Worm (Caenorhabditis elegans): ENCODE data around the gene dnc-1.

dnc-1 gene

DNA sequence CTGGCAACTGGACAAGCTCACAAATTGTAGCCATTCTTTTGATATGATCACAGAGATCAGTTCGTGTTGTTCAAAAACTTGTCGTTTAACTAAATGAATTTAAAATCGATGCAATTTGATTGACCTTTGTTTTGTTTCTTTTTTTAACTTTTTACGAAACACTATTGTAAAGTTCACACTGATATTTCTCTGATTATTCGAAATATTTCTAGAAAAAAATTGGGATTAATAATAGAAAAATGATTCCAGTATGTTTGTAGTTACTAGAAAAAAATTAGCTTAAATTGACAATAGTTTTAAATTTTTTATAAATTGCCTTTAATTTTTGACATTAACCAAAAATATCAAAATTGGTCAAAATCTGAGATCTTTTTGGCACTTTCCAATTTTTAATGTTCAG is 23.8 kb downstream of the dnc-1 start, which contains the start of gene ZK596.2:
Gene ZK596.2, minus strand, starts transcription at position 101 of the 400 bp plus-strand sequence.
- TF ChIP-seq ets-7 (tag; optimal IDR thresholded peaks at IDR 0.05) (no peak), scrt-1 (GFP tag; IDR thresholded peaks at IDR 0.05) (no peak), tbx-11 (GFP tag; IDR thresholded peaks at IDR 0.05) (no peak), hnd-1 (tag; optimal IDR thresholded peaks at IDR 0.05) (no peak), ceh-13 (GFP tag; optimal IDR thresholded peaks at IDR 0.05) (no peak), ceh-36 (tag; optimal IDR thresholded peaks at IDR 0.05) (no peak), tbx-37 (GFP tag; conservative IDR thresholded peaks at IDR 0.05) (no peak)

DNA sequence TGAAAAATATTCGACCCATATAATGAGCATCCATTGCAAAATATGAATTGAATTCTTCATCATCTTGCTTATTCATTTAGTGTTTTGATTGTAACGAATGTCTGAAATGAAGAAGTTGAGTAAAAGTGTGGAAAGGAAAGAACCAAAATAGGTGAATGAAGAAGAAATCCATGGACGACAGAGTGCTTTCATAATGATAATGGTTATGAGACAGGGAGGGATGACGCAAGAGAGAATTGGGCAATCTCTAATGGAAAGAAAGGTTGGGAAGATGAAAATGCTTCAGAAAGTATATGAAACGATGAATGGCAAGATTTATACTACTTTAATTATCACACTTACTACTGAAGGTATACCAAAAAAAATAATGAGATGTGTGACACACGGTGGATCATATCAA is 28.7 kb downstream of the dnc-1 start, which contains the start of gene ZK596.3:
Gene ZK596.3, minus strand, starts transcription at position 101 of the 400 bp plus-strand sequence.
- no peak for TF ChIP-seq flt-1 (GFP tag; IDR thresholded peaks at IDR 0.05)
- TF ChIP-seq F13C5.2 (tag; optimal IDR thresholded peaks at IDR 0.05): no peak
- TF ChIP-seq B0310.2 (tag; optimal IDR thresholded peaks at IDR 0.05): no peak
- no peak for TF ChIP-seq ceh-13 (GFP tag; optimal IDR thresholded peaks at IDR 0.05)

DNA sequence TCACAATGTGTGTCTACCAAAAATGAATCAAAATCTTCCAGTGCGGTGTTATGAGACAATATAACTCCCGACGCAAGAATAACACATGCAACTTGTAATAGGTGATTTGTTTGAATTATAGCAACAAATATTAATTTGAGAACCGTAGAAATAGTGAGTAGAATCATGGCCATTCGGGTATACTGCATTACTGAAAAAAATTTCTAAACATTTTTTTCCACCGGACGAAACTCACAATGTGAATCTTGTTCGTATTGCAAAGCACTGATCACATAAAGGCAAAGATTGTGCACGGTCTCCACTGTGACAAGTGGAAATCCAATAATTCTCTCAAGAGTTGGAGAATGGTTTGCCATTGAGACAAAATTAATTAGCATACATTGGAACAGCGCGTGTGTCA is 30.5 kb downstream of the dnc-1 start:
- TF ChIP-seq hmbx-1 (tag; optimal IDR thresholded peaks at IDR 0.05): no peak
- TF ChIP-seq hnd-1 (tag; optimal IDR thresholded peaks at IDR 0.05): no peak
- no peak for TF ChIP-seq tbx-37 (GFP tag; conservative IDR thresholded peaks at IDR 0.05)
- TF ChIP-seq F13C5.2 (tag; optimal IDR thresholded peaks at IDR 0.05): no peak
- TF ChIP-seq scrt-1 (GFP tag; IDR thresholded peaks at IDR 0.05): no peak
- no peak for TF ChIP-seq ceh-13 (GFP tag; optimal IDR thresholded peaks at IDR 0.05)
- no peak for TF ChIP-seq ets-7 (tag; optimal IDR thresholded peaks at IDR 0.05)
- no peak for TF ChIP-seq pes-1 (GFP tag; IDR thresholded peaks at IDR 0.05)

DNA sequence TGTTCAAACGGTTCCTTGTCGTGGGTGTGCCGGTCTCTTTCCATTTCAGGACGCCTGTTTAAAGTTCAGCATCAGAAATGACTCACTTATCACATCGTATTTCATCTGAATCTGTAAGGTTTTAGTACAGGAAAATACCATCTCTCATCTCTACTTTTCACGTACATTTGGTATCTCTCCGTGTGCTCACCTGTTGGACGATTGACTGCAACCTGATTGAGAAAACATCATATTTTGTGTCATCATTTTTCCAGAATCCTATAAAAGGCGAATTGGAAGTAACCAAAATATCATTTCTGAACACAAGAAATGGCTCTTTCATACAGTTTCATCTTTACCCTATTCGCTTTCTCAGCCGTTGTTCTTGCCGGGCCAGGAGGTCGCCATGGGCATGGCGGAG is 32.9 kb downstream of the dnc-1 start, which contains the start of gene srlf-30:
Gene srlf-30, plus strand, starts transcription at position 301 of the 400 bp plus-strand sequence.
- no peak for TF ChIP-seq tra-4 (tag; optimal IDR thresholded peaks at IDR 0.05)
- TF ChIP-seq ceh-36 (tag; optimal IDR thresholded peaks at IDR 0.05): no peak
- TF ChIP-seq ets-7 (tag; optimal IDR thresholded peaks at IDR 0.05): no peak
- TF ChIP-seq tbx-11 (GFP tag; IDR thresholded peaks at IDR 0.05): no peak
- no peak for TF ChIP-seq sea-1 (GFP tag; conservative IDR thresholded peaks at IDR 0.05)
- no peak for TF ChIP-seq ceh-13 (GFP tag; optimal IDR thresholded peaks at IDR 0.05)
- TF ChIP-seq pes-1 (GFP tag; IDR thresholded peaks at IDR 0.05): no peak

DNA sequence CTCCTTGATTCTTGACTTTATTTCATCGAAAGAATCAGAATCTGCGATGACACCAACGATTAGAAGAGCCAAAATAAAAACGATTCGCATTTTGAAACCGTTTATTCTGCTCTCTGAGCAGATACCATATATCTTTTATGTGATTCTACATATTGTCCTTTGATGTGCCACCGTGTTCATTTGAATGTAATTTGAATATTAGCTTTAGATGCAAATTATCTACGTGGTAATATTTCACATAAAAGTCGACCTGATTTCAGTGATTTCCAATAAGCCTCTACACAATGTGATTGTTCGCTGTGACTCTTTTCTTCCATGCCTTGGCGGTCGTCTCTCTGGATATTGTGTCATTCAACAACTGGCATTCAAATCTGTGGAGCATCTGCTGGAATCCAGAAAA is 33.9 kb downstream of the dnc-1 start, which contains the start of the genes F13E9.9 and F13E9.19:
Gene F13E9.9, minus strand, starts transcription at position 101 of the 400 bp plus-strand sequence.
Gene F13E9.19, plus strand, starts transcription at position 316 of the 400 bp plus-strand sequence.
- no peak for TF ChIP-seq ceh-13 (GFP tag; optimal IDR thresholded peaks at IDR 0.05)
- TF ChIP-seq hmg-4 (GFP tag; optimal IDR thresholded peaks at IDR 0.05): no peak
- no peak for TF ChIP-seq tbx-11 (GFP tag; IDR thresholded peaks at IDR 0.05)
- no peak for TF ChIP-seq hnd-1 (tag; optimal IDR thresholded peaks at IDR 0.05)
- no peak for TF ChIP-seq aly-1 (tag; optimal IDR thresholded peaks at IDR 0.05)

DNA sequence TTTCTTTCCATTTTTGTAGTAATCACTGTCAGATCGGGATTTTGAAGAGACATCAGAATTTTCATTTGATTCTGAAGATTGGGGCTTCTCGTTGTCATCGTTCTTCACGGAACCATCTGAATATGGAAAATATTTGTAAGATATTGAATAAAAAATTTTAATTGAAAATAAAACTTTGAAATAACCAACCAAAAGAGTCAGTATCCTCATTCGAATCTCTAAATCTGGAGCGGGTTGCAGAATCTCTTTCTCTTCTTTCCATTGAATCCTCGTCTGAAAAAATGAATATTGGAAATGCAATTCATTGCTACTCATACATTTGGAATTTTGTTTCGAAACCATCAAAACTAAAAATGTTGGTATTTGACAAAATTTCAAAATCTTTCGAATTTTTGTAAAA is 34.8 kb downstream of the dnc-1 start:
- no peak for TF ChIP-seq hmg-4 (GFP tag; optimal IDR thresholded peaks at IDR 0.05)
- TF ChIP-seq tra-4 (tag; optimal IDR thresholded peaks at IDR 0.05): no peak
- TF ChIP-seq aly-1 (tag; optimal IDR thresholded peaks at IDR 0.05): no peak
- no peak for TF ChIP-seq tbx-11 (GFP tag; IDR thresholded peaks at IDR 0.05)
- TF ChIP-seq flt-1 (GFP tag; IDR thresholded peaks at IDR 0.05): no peak
- no peak for TF ChIP-seq sea-1 (GFP tag; conservative IDR thresholded peaks at IDR 0.05)

DNA sequence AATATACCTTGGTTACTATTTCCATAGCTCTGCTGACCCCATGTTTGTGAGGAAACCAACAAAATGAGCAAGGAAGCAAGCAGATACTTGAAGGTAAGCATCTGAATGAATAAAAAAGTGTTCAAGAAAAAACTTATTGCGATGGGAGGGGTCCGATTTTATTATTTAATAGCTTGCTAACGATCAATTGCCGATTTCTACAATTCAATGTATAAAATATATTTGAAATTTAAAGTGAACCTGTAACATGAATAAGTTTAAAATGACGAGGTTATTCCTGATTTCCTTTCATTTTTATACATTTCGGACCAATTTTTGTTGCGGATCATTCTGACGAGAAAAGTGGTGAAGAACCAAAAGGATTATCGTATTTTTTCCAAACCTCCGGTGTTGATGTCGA is 36.5 kb downstream of the dnc-1 start, which contains the start of gene srlf-13:
Gene srlf-13, minus strand, starts transcription at position 101 of the 400 bp plus-strand sequence.
- TF ChIP-seq hmg-4 (GFP tag; optimal IDR thresholded peaks at IDR 0.05): no peak
- TF ChIP-seq aly-1 (tag; optimal IDR thresholded peaks at IDR 0.05): no peak
- no peak for TF ChIP-seq ceh-36 (tag; optimal IDR thresholded peaks at IDR 0.05)
- TF ChIP-seq pes-1 (GFP tag; IDR thresholded peaks at IDR 0.05): no peak
- TF ChIP-seq hmbx-1 (tag; optimal IDR thresholded peaks at IDR 0.05): no peak
- no peak for TF ChIP-seq sea-1 (GFP tag; conservative IDR thresholded peaks at IDR 0.05)
- no peak for TF ChIP-seq ets-7 (tag; optimal IDR thresholded peaks at IDR 0.05)
- TF ChIP-seq ceh-13 (GFP tag; optimal IDR thresholded peaks at IDR 0.05): no peak
- no peak for TF ChIP-seq tbx-37 (GFP tag; conservative IDR thresholded peaks at IDR 0.05)
- no peak for TF ChIP-seq F13C5.2 (tag; optimal IDR thresholded peaks at IDR 0.05)
- TF ChIP-seq B0310.2 (tag; optimal IDR thresholded peaks at IDR 0.05): no peak
- no peak for TF ChIP-seq ama-1 (optimal IDR thresholded peaks at IDR 0.05)

DNA sequence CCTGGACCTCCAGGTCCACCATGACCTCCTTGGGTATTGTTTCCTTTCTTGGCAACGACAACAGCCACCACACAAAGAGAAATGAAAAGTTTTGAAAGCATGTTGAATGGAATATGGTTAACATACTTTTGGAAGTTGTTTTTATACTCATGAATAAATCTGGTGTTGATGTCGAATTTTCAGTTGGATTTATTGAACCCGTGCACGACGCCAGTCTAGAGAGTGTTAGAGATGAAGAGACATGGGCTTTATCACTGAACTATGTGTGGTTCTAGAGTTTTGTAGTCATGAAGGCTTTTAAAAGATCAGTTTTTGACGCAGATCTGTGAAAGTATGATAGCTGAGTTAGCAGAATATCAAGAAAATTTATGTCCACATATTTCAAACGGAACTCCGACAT is 38.7 kb downstream of the dnc-1 start, which contains the start of gene srlf-14:
Gene srlf-14, minus strand, starts transcription at position 101 of the 400 bp plus-strand sequence.
- TF ChIP-seq aly-1 (tag; optimal IDR thresholded peaks at IDR 0.05): no peak
- no peak for TF ChIP-seq hmg-4 (GFP tag; optimal IDR thresholded peaks at IDR 0.05)
- no peak for TF ChIP-seq hmbx-1 (tag; optimal IDR thresholded peaks at IDR 0.05)
- no peak for TF ChIP-seq B0310.2 (tag; optimal IDR thresholded peaks at IDR 0.05)
- TF ChIP-seq tbx-37 (GFP tag; conservative IDR thresholded peaks at IDR 0.05): no peak
- TF ChIP-seq tbx-11 (GFP tag; IDR thresholded peaks at IDR 0.05): no peak
- no peak for TF ChIP-seq pes-1 (GFP tag; IDR thresholded peaks at IDR 0.05)
- TF ChIP-seq scrt-1 (GFP tag; IDR thresholded peaks at IDR 0.05): no peak
- no peak for TF ChIP-seq ama-1 (optimal IDR thresholded peaks at IDR 0.05)
- no peak for TF ChIP-seq sea-1 (GFP tag; conservative IDR thresholded peaks at IDR 0.05)
- TF ChIP-seq F13C5.2 (tag; optimal IDR thresholded peaks at IDR 0.05): no peak
- no peak for TF ChIP-seq tra-4 (tag; optimal IDR thresholded peaks at IDR 0.05)
- no peak for TF ChIP-seq ets-7 (tag; optimal IDR thresholded peaks at IDR 0.05)
- no peak for TF ChIP-seq flt-1 (GFP tag; IDR thresholded peaks at IDR 0.05)
- TF ChIP-seq hnd-1 (tag; optimal IDR thresholded peaks at IDR 0.05): no peak
- no peak for TF ChIP-seq ceh-13 (GFP tag; optimal IDR thresholded peaks at IDR 0.05)
- no peak for TF ChIP-seq ceh-36 (tag; optimal IDR thresholded peaks at IDR 0.05)
